Worm (Caenorhabditis elegans) whole organism, late embryonic: ENCODE measurements around the gene math-34.
"Not testable (repeated sequence)": the region's sequence is repeated elsewhere in the genome, so short reads cannot be mapped to it uniquely, and the experiment has no call there.

ENCODE experiments used
- T23F11.4 ChIP-seq: fragments of 200-800 bp; sonication (Bioruptor generic); optimal IDR thresholded peaks from 2 replicates; lab custom pipeline; 2018; ENCODE audit warnings: mild to moderate bottlenecking, missing genetic modification characterization, missing compliant biosample characterization
- ets-4 ChIP-seq: sonication (generic microtip); optimal IDR thresholded peaks from 2 replicates; lab custom pipeline; 2016; ENCODE audit warnings: missing genetic modification characterization, missing compliant biosample characterization
- fkh-10 ChIP-seq: fragments of 150-350 bp; optimal IDR thresholded peaks from 2 replicates; lab custom pipeline; 2014; ENCODE audit warnings: missing biosample characterization, missing genetic modification reagents, missing genetic modification characterization
- nfya-1 ChIP-seq: sonication (generic microtip); optimal IDR thresholded peaks from 2 replicates; lab custom pipeline; 2017; ENCODE audit warnings: missing genetic modification characterization, mild to moderate bottlenecking, missing compliant biosample characterization, antibody characterized with exemption, moderate library complexity
- nhr-11 ChIP-seq: fragments of 150-350 bp; optimal IDR thresholded peaks from 2 replicates; lab custom pipeline; 2014; ENCODE audit warnings: missing biosample characterization, missing genetic modification characterization
- pha-4 ChIP-seq: fragments of 150-350 bp; optimal IDR thresholded peaks from 2 replicates; lab custom pipeline; 2018; ENCODE audit warnings: missing biosample characterization, missing genetic modification reagents, missing genetic modification characterization
- sox-2 ChIP-seq: fragments of 200-800 bp; sonication (Bioruptor generic); IDR thresholded peaks from 2 replicates; pipeline ENCODE4 v1.3.6; 2022; ENCODE audit warnings: missing genetic modification reagents, missing genetic modification characterization, missing compliant biosample characterization
- unc-42 ChIP-seq: sonication (generic microtip); optimal IDR thresholded peaks from 2 replicates; lab custom pipeline; 2016; ENCODE audit warnings: missing genotype, missing genetic modification characterization, missing compliant biosample characterization
- zip-5 ChIP-seq: sonication (generic microtip); optimal IDR thresholded peaks from 2 replicates; lab custom pipeline; 2016; ENCODE audit warnings: missing genetic modification characterization, missing compliant biosample characterization

DNA sequence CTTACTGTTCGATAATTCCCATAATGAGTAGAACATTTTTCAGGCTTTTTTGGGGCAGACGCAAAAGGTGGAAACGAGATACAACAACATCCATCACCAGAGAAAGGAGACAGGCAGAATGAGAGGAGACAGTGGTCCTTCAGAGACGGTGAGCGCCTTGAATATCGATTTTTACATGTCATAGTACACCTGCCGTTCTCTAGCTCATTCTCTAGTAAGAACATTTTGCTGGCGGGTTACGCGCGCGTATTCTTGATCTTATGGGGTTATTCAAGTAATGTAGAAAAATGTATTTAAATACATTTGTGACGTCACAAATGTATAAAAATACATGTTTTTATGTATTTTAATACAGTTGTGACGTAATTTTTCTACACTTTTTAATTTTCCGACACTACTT is 15.2 kb downstream of the math-34 start, which contains the start of gene fbxb-45:
- TF ChIP-seq pha-4 (tag; lab: Kevin White, UChicago); sox-2; nhr-11 (tag; lab: Kevin White, UChicago); T23F11.4 (GFP tag; lab: Kevin White, UChicago); nfya-1; unc-42 (tag; lab: Kevin White, UChicago); fkh-10 (GFP tag; lab: Kevin White, UChicago); ets-4 (tag; lab: Kevin White, UChicago); zip-5: not testable (repeated sequence)
